Worm (Caenorhabditis elegans) whole organism, late embryonic: ENCODE measurements around the gene glb-7.

Experiments
- C08G9.2 ChIP-seq: sonication (generic microtip); optimal IDR thresholded peaks from 2 replicates; lab custom pipeline; 2016; ENCODE audit warnings: mild to moderate bottlenecking, missing genetic modification characterization, moderate library complexity, missing compliant biosample characterization
- ceh-18 ChIP-seq: sonication (generic microtip); optimal IDR thresholded peaks from 2 replicates; lab custom pipeline; 2016; ENCODE audit warnings: missing genetic modification characterization, missing compliant biosample characterization
- eyg-1 ChIP-seq: sonication (generic microtip); optimal IDR thresholded peaks from 2 replicates; lab custom pipeline; 2016; ENCODE audit warnings: missing genotype, missing genetic modification characterization, missing compliant biosample characterization
- tbx-2 ChIP-seq: sonication (generic microtip); optimal IDR thresholded peaks from 2 replicates; lab custom pipeline; 2016; ENCODE audit warnings: missing genetic modification characterization, missing compliant biosample characterization

ce11 chrIV:2172880-2173279, 50.3 kb downstream of the glb-7 start:
- TF ChIP-seq C08G9.2 (tag; lab: Kevin White, UChicago) (no peak), eyg-1 (tag; lab: Kevin White, UChicago) (no peak), tbx-2 (no peak), ceh-18 (tag; lab: Kevin White, UChicago) (no peak)
